Worm (Caenorhabditis elegans) whole organism, L4 larva: ENCODE data around the gene K01H12.4.

Experiments
- F10B5.3 ChIP-seq: sonication (generic microtip); optimal IDR thresholded peaks from 2 replicates; lab custom pipeline; 2016; ENCODE audit warnings: mild to moderate bottlenecking, missing genetic modification characterization, missing compliant biosample characterization
- F44E2.7 ChIP-seq: fragments of 200-800 bp; sonication (Bioruptor generic); IDR thresholded peaks from 2 replicates; pipeline ENCODE4 v2.1.2; 2022; ENCODE audit warnings: missing genetic modification characterization, missing compliant biosample characterization
- F49E8.2 ChIP-seq: sonication (generic microtip); optimal IDR thresholded peaks from 2 replicates; lab custom pipeline; 2016; ENCODE audit warnings: missing compliant biosample characterization, mild to moderate bottlenecking, missing genetic modification characterization, borderline replicate concordance
- T26A8.4 ChIP-seq: fragments of 200-800 bp; sonication (Bioruptor generic); IDR thresholded peaks from 2 replicates; pipeline ENCODE4 v1.3.6; 2022; ENCODE audit warnings: missing genetic modification characterization, missing compliant biosample characterization
- Y5F2A.4 ChIP-seq: fragments of 200-800 bp; sonication (Bioruptor generic); optimal IDR thresholded peaks from 2 replicates; lab custom pipeline; 2018; ENCODE audit warnings: mild to moderate bottlenecking, missing genetic modification characterization, missing compliant biosample characterization
- aha-1 ChIP-seq: fragments of 150-350 bp; peaks from one replicate; lab custom pipeline; 2014; ENCODE audit warnings: missing biosample characterization, missing genetic modification characterization
- aly-2 ChIP-seq: sonication (generic microtip); optimal IDR thresholded peaks from 2 replicates; lab custom pipeline; 2018; ENCODE audit warnings: missing biosample characterization, missing genetic modification characterization
- ama-1 ChIP-seq: fragments of 150-350 bp; optimal IDR thresholded peaks from 2 replicates; lab custom pipeline; 2014; ENCODE audit warnings: inconsistent platforms, mixed read lengths
- ceh-20 ChIP-seq: fragments of 200-800 bp; sonication (Bioruptor generic); IDR thresholded peaks from 2 replicates; pipeline ENCODE4 v1.3.6; 2022; ENCODE audit warnings: missing genetic modification reagents, missing genetic modification characterization, missing compliant biosample characterization
- ceh-28 ChIP-seq: fragments of 150-350 bp; optimal IDR thresholded peaks from 2 replicates; lab custom pipeline; 2014; ENCODE audit warnings: missing biosample characterization, missing genetic modification reagents, missing genetic modification characterization
- ceh-32 ChIP-seq: sonication (generic microtip); optimal IDR thresholded peaks from 2 replicates; lab custom pipeline; 2016; ENCODE audit warnings: mild to moderate bottlenecking, missing genetic modification characterization, missing compliant biosample characterization; ENCODE audit not compliant: poor library complexity
- ceh-82 ChIP-seq: sonication (generic microtip); optimal IDR thresholded peaks from 2 replicates; lab custom pipeline; 2017; ENCODE audit warnings: missing biosample characterization, missing genetic modification characterization
- ces-1 ChIP-seq: fragments of 150-350 bp; sonication (generic microtip); optimal IDR thresholded peaks from 4 replicates; lab custom pipeline; 2014; ENCODE audit warnings: missing biosample characterization, missing genetic modification reagents, missing genetic modification characterization
- cey-2 ChIP-seq: sonication (generic microtip); optimal IDR thresholded peaks from 3 replicates; lab custom pipeline; 2017; ENCODE audit warnings: missing genetic modification characterization, mild to moderate bottlenecking, missing compliant biosample characterization, antibody characterized with exemption, borderline replicate concordance; ENCODE audit not compliant: insufficient read depth
- daf-19 ChIP-seq: fragments of 200-800 bp; sonication (Bioruptor generic); conservative IDR thresholded peaks from 2 replicates; pipeline ENCODE4 v1.3.6; 2022; ENCODE audit warnings: missing genetic modification characterization, missing compliant biosample characterization
- dmd-8 ChIP-seq: fragments of 200-800 bp; sonication (Bioruptor generic); IDR thresholded peaks from 2 replicates; pipeline ENCODE4 v1.3.6; 2022; ENCODE audit warnings: missing genetic modification characterization, missing compliant biosample characterization
- dve-1 ChIP-seq: sonication (generic microtip); optimal IDR thresholded peaks from 2 replicates; lab custom pipeline; 2017; ENCODE audit warnings: antibody characterized with exemption, mild to moderate bottlenecking, missing genetic modification characterization, missing compliant biosample characterization; ENCODE audit not compliant: insufficient read depth
- egl-43 ChIP-seq: fragments of 200-800 bp; sonication (Bioruptor generic); IDR thresholded peaks from 2 replicates; pipeline ENCODE4 v1.3.6; 2022; ENCODE audit warnings: missing genetic modification reagents, missing genetic modification characterization, missing compliant biosample characterization
- fos-1 ChIP-seq: fragments of 150-350 bp; optimal IDR thresholded peaks from 2 replicates; lab custom pipeline; 2014; ENCODE audit warnings: missing biosample characterization, missing genetic modification characterization
- hif-1 ChIP-seq, 2 experiments: sonication (generic microtip); optimal IDR thresholded peaks; 2 replicates each; lab custom pipeline; 2016 to 2017; ENCODE audit warnings: missing compliant biosample characterization in 2 of 2, missing genetic modification characterization in 2 of 2, missing genetic modification reagents in 2 of 2, missing genotype in 2 of 2, mild to moderate bottlenecking in 1 of 2
- hlh-11 ChIP-seq: fragments of 200-800 bp; sonication (Bioruptor generic); optimal IDR thresholded peaks from 2 replicates; lab custom pipeline; 2018; ENCODE audit warnings: mild to moderate bottlenecking, missing genetic modification characterization, missing compliant biosample characterization
- lim-7 ChIP-seq: fragments of 200-800 bp; sonication (Bioruptor generic); IDR thresholded peaks from 2 replicates; pipeline ENCODE4 v1.3.6; 2022; ENCODE audit warnings: missing genetic modification characterization, missing compliant biosample characterization
- lin-38 ChIP-seq: fragments of 200-800 bp; sonication (Bioruptor generic); IDR thresholded peaks from 2 replicates; pipeline ENCODE4 v1.3.6; 2022; ENCODE audit warnings: missing genetic modification reagents, missing genetic modification characterization, missing compliant biosample characterization
- lir-3 ChIP-seq: sonication (generic microtip); optimal IDR thresholded peaks from 2 replicates; lab custom pipeline; 2016; ENCODE audit warnings: mild to moderate bottlenecking, missing genetic modification characterization, missing compliant biosample characterization
- madf-5 ChIP-seq, 2 experiments: fragments of 200-800 bp; sonication (Bioruptor generic); IDR thresholded peaks; 2 replicates each; pipeline ENCODE4 v1.3.6; 2022; ENCODE audit warnings: missing compliant biosample characterization in 2 of 2, missing genetic modification characterization in 2 of 2
- madf-9 ChIP-seq: fragments of 200-800 bp; sonication (Bioruptor generic); conservative IDR thresholded peaks from 2 replicates; pipeline ENCODE4 v1.3.6; 2022; ENCODE audit warnings: missing genetic modification reagents, missing genetic modification characterization, missing compliant biosample characterization
- mes-2 ChIP-seq: sonication (generic microtip); optimal IDR thresholded peaks from 2 replicates; lab custom pipeline; 2016; ENCODE audit warnings: missing genotype, mild to moderate bottlenecking, missing genetic modification characterization, missing compliant biosample characterization; ENCODE audit not compliant: poor library complexity, severe bottlenecking
- nhr-11 ChIP-seq: fragments of 150-350 bp; optimal IDR thresholded peaks from 2 replicates; lab custom pipeline; 2014; ENCODE audit warnings: missing biosample characterization, missing genetic modification characterization
- nhr-111 ChIP-seq: fragments of 200-800 bp; sonication (Bioruptor generic); optimal IDR thresholded peaks from 2 replicates; lab custom pipeline; 2018; ENCODE audit warnings: mild to moderate bottlenecking, missing genetic modification characterization, missing compliant biosample characterization
- nhr-28 ChIP-seq: fragments of 150-350 bp; optimal IDR thresholded peaks from 2 replicates; lab custom pipeline; 2014; ENCODE audit warnings: missing biosample characterization, missing genetic modification characterization
- nhr-6 ChIP-seq: fragments of 150-350 bp; optimal IDR thresholded peaks from 2 replicates; lab custom pipeline; 2014; ENCODE audit warnings: missing biosample characterization, missing genetic modification characterization
- rbr-2 ChIP-seq: sonication (generic microtip); optimal IDR thresholded peaks from 2 replicates; lab custom pipeline; 2016; ENCODE audit warnings: missing genotype, missing genetic modification characterization, missing compliant biosample characterization
- saeg-2 ChIP-seq: fragments of 200-800 bp; sonication (Bioruptor generic); IDR thresholded peaks from 2 replicates; pipeline ENCODE4 v1.3.6; 2022; ENCODE audit warnings: missing genetic modification reagents, missing genetic modification characterization, missing compliant biosample characterization
- snpc-1.2 ChIP-seq: fragments of 200-800 bp; sonication (Bioruptor generic); IDR thresholded peaks from 2 replicates; pipeline ENCODE4 v1.3.6; 2022; ENCODE audit warnings: missing genetic modification reagents, missing genetic modification characterization, missing compliant biosample characterization
- snpc-4 ChIP-seq: fragments of 150-350 bp; optimal IDR thresholded peaks from 2 replicates; lab custom pipeline; 2014; ENCODE audit warnings: missing biosample characterization, missing genetic modification characterization
- tag-97 ChIP-seq: fragments of 200-800 bp; sonication (Bioruptor generic); IDR thresholded peaks from 2 replicates; pipeline ENCODE4 v1.3.6; 2022; ENCODE audit warnings: missing genetic modification characterization, missing compliant biosample characterization
- unc-130 ChIP-seq: sonication (generic microtip); optimal IDR thresholded peaks from 2 replicates; lab custom pipeline; 2016; ENCODE audit warnings: missing genetic modification reagents, missing genetic modification characterization, missing compliant biosample characterization
- unc-62 ChIP-seq, 3 experiments: fragments of 150-350 bp in 1 of 3; sonication (generic microtip); optimal IDR thresholded peaks in 2 of 3; peaks in 1 of 3; 1 replicate in 1 of 3; 2 replicates in 2 of 3; lab custom pipeline; 2014 to 2017; ENCODE audit warnings: missing biosample characterization in 3 of 3, missing genetic modification characterization in 3 of 3, missing genetic modification reagents in 3 of 3, missing genotype in 1 of 3
- zfp-2 ChIP-seq: sonication (generic microtip); optimal IDR thresholded peaks from 2 replicates; lab custom pipeline; 2016; ENCODE audit warnings: mild to moderate bottlenecking, missing genetic modification characterization, missing compliant biosample characterization
- zfp-3 ChIP-seq: fragments of 200-800 bp; sonication (Bioruptor generic); conservative IDR thresholded peaks from 2 replicates; pipeline ENCODE4 v1.3.6; 2022; ENCODE audit warnings: missing genetic modification reagents, missing genetic modification characterization, missing compliant biosample characterization
- ztf-7 ChIP-seq: fragments of 150-350 bp; optimal IDR thresholded peaks from 2 replicates; lab custom pipeline; 2014; ENCODE audit warnings: missing biosample characterization, missing genetic modification characterization

The K01H12.4 gene

DNA sequence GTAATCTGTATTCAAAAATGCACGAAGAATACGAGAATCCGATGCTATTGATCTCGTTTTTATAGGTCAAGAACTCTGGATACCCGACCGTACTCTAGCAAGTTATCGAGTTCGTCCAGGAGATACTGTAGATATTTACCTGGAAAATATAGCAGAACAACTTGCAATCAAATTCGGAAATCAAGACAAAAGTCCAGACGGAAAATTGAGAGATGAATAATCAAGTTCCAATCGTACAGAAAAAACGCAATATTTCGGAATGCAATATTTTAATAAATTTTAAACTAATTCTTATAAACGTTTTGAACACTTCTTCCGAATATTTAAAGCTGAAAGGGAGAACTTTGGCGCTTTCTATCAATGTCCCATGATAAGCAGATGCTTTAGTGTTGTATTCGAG lies 26.1 kb downstream of the K01H12.4 start:
- TF ChIP-seq lim-7 (GFP tag; lab: Robert Waterston, UW) (no peak), unc-130 (peak; percentile 64), snpc-1.2 (GFP tag; lab: Robert Waterston, UW) (peak; percentile 65; the same call in 1 of the 2 replicates), lin-38 (GFP tag; lab: Robert Waterston, UW) (peak; percentile 61), ceh-32 (tag; lab: Kevin White, UChicago) (no peak), F49E8.2 (peak; percentile 28)

DNA sequence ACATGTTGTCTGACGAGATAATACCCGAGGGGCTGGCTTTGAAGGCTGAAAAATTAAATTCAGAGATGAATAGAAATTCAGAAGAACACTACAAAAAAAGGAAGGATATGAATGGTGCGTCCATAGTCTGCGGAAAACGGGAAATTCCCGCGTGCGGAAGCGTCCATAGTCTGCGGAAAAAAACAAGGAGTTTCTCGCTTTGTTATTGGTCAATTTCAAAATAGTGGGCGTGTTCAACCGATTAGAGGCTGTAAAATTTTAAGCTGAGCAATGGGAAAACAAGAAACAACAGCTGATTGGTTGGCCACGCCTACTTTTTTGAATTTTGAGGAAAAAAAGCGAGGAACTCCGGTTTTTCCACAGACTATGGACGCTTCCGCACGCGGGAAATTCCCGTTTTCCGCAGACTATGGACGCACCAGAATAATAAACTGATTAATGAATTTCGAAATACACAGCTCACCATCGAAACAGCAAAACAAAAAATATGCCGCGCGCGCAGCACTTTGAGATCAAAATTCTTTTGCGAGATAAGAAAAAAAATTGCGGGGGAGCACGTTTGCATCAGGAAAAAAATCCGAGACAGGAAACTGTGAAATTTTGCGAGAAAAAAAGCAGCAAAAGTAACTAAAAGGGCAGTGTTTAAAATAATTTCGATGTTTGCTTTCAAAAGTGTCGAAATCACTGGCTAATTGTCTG lies 28.1 kb downstream of the K01H12.4 start, which contains the start of gene gln-6:
Gene gln-6, minus strand, starts transcription at position 51 of the 699 bp plus-strand sequence.
- peak; percentile 44 for TF ChIP-seq unc-130

DNA sequence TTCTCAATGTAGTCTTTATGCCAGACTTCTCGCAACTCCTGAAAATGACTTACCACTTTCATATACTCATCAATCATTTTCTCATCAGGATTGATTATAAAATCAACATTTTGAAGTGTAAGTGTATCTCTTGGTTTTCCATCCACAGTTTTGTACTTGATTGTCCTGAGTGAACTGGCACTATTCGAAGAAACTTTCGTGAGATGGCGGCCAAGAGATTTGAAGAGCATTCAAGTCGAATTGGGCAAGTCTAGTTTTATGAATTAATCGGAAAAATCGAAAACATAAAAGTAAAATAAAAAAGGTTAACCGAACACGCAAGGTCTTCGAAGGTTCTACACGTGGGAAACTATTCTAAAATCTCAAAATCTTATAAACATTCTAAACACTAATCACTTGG lies 30.0 kb downstream of the K01H12.4 start, which contains the start of gene C28D4.7:
Gene C28D4.7, minus strand, starts transcription at position 265 of the 400 bp plus-strand sequence.
- TF ChIP-seq nhr-28 (tag; lab: Kevin White, UChicago) = no peak
- TF ChIP-seq aha-1 (tag; lab: Kevin White, UChicago) = peak; percentile 96

DNA sequence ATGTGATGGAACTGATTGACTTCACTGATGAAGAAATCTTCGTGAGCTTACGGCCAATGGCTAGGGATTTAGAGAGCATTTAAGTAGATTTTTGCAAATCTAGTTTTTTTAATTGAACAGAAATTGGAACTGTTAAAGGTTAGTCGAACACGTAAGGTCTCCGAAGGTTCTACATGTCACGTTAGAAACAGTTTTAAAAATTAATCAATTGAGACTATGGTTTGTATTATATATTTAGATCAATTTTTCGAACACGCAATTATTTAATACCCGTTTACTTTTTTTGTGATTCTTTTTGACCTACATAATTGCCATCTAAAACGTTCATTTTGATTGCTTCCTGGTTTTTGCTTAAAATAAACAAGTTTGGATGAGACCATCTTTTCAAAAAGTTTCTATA lies 32.0 kb downstream of the K01H12.4 start, which contains the start of gene C28D4.4:
Gene C28D4.4, minus strand, starts transcription at position 101 of the 400 bp plus-strand sequence.
- no peak for TF ChIP-seq dve-1 (tag; lab: Kevin White, UChicago)
- no peak for TF ChIP-seq nhr-111 (GFP tag; lab: Kevin White, UChicago)
- no peak for TF ChIP-seq nhr-6 (tag; lab: Kevin White, UChicago)
- TF ChIP-seq dmd-8 (GFP tag; lab: Robert Waterston, UW) = no peak
- no peak for TF ChIP-seq F10B5.3 (tag; lab: Kevin White, UChicago)
- TF ChIP-seq rbr-2 = no peak
- TF ChIP-seq, all 104 proteins: peak for 0

DNA sequence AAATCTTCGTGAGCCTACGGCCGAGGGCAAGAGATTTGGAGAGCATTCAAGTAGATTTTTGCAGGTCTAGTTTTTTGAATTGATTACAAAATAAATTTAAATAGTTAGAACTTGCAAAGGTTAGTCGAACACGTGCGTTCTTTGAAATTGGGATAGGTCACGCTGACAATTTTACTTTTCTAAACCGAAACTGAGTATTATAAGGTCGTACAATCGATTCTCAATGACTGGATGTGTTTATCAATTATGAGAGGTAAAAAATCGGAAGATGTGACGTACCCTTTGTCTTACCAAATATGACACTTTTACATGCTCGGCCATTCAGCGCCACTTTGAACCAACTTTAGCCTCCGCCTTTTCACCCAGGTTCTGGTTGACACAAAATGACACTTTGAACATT lies 33.9 kb downstream of the K01H12.4 start, which contains the start of gene C28D4.5:
Gene C28D4.5, minus strand, starts transcription at position 101 of the 400 bp plus-strand sequence.
- TF ChIP-seq madf-9 (GFP tag; lab: Robert Waterston, UW) (no peak), Y5F2A.4 (GFP tag; lab: Kevin White, UChicago) (no peak), daf-19 (GFP tag; lab: Robert Waterston, UW) (no peak), T26A8.4 (GFP tag; lab: Robert Waterston, UW) (no peak), zfp-2 (tag; lab: Kevin White, UChicago) (no peak), aha-1 (tag; lab: Kevin White, UChicago) (no peak), unc-62 (GFP tag; optimal IDR thresholded peaks at IDR 0.05 in 1 of 2; lab: Kevin White, UChicago) (no peak), unc-62 (tag; optimal IDR thresholded peaks at IDR 0.05; lab: Kevin White, UChicago) (no peak), nhr-11 (tag; lab: Kevin White, UChicago) (no peak), fos-1 (tag; lab: Kevin White, UChicago) (no peak), madf-5 (GFP tag; IDR thresholded peaks at IDR 0.05; lab: Robert Waterston, UW) (no peak), lir-3 (tag; lab: Kevin White, UChicago) (no peak), ama-1 (no peak), ceh-28 (tag; lab: Kevin White, UChicago) (no peak), ceh-82 (tag; lab: Kevin White, UChicago) (no peak)

DNA sequence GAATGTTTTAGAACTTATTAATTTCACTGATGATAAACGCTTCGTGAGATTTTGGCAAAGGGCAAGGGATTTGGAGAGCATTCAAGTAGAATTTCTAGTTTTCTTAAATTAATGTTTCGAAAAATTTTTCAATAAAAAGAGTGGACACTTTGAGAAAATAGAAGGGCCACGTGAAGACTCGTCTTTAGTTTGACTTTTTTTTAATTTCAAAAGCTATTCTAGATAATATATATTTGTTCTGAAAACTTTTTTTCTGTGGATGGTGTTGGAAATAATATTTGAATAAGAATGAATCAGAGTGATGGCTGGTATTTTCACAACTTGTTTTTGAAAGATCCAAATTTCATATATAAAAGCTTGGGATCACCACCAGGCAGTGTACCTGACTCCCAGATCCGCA lies 35.5 kb downstream of the K01H12.4 start, which contains the start of gene C28D4.8:
Gene C28D4.8, minus strand, starts transcription at position 101 of the 400 bp plus-strand sequence.
- no peak for TF ChIP-seq cey-2
- no peak for TF ChIP-seq aly-2 (tag; lab: Kevin White, UChicago)
- TF ChIP-seq snpc-4 (tag; lab: Kevin White, UChicago) = no peak
- no peak for TF ChIP-seq ceh-20 (GFP tag; lab: Robert Waterston, UW)
- no peak for TF ChIP-seq tag-97 (GFP tag; lab: Robert Waterston, UW)
- TF ChIP-seq ceh-32 (tag; lab: Kevin White, UChicago) = no peak
- no peak for TF ChIP-seq hlh-11 (tag; lab: Kevin White, UChicago)
- no peak for TF ChIP-seq F44E2.7 (GFP tag; lab: Robert Waterston, UW)
- TF ChIP-seq zfp-3 (GFP tag; lab: Robert Waterston, UW) = no peak
- no peak for TF ChIP-seq saeg-2 (GFP tag; lab: Robert Waterston, UW)
- no peak for TF ChIP-seq egl-43
- TF ChIP-seq ztf-7 (tag; lab: Kevin White, UChicago) = no peak
- TF ChIP-seq hif-1 (tag; optimal IDR thresholded peaks at IDR 0.05; lab: Kevin White, UChicago) = no peak
- TF ChIP-seq mes-2 (tag; lab: Kevin White, UChicago) = no peak
- no peak for TF ChIP-seq ces-1 (GFP tag; lab: Kevin White, UChicago)
- TF ChIP-seq ceh-82 (tag; lab: Kevin White, UChicago) = no peak
